Worm (Caenorhabditis elegans) whole organism, L3 larva: ENCODE data around the gene nhr-212.

Experiments used
- ceh-16 ChIP-seq: sonication (generic microtip); optimal IDR thresholded peaks from 2 replicates; lab custom pipeline; 2017; ENCODE audit warnings: missing biosample characterization, missing genetic modification characterization
- ceh-82 ChIP-seq: fragments of 150-350 bp; optimal IDR thresholded peaks from 2 replicates; lab custom pipeline; 2014; ENCODE audit warnings: missing biosample characterization, missing genetic modification characterization
- ceh-9 ChIP-seq: sonication (generic microtip); optimal IDR thresholded peaks from 2 replicates; lab custom pipeline; 2018; ENCODE audit warnings: missing biosample characterization, missing genetic modification characterization
- daf-12 ChIP-seq: fragments of 150-350 bp; optimal IDR thresholded peaks from 2 replicates; lab custom pipeline; 2014; ENCODE audit warnings: missing biosample characterization, missing genetic modification reagents, missing genetic modification characterization
- elt-2 ChIP-seq: sonication (generic microtip); optimal IDR thresholded peaks from 2 replicates; lab custom pipeline; 2016; ENCODE audit warnings: missing genetic modification reagents, mild to moderate bottlenecking, missing genetic modification characterization, missing compliant biosample characterization
- elt-3 ChIP-seq, 3 experiments: fragments of 150-350 bp in 1 of 3; sonication (generic microtip) in 2 of 3; optimal IDR thresholded peaks; 2 replicates in 2 of 3; 4 replicates in 1 of 3; lab custom pipeline; 2014 to 2017; ENCODE audit warnings: missing biosample characterization in 3 of 3, missing genetic modification characterization in 3 of 3
- fkh-10 ChIP-seq: sonication (generic microtip); optimal IDR thresholded peaks from 2 replicates; lab custom pipeline; 2017; ENCODE audit warnings: missing biosample characterization, missing genetic modification reagents, missing genetic modification characterization
- fkh-2 ChIP-seq: fragments of 150-350 bp; optimal IDR thresholded peaks from 2 replicates; lab custom pipeline; 2014; ENCODE audit warnings: missing biosample characterization, missing genetic modification reagents, missing genetic modification characterization
- fos-1 ChIP-seq: fragments of 150-350 bp; optimal IDR thresholded peaks from 2 replicates; lab custom pipeline; 2014; ENCODE audit warnings: missing biosample characterization, missing genetic modification characterization
- jun-1 ChIP-seq: fragments of 150-350 bp; optimal IDR thresholded peaks from 2 replicates; lab custom pipeline; 2014; ENCODE audit warnings: missing biosample characterization, missing genetic modification reagents, missing genetic modification characterization
- lin-15B ChIP-seq: fragments of 150-350 bp; optimal IDR thresholded peaks from 2 replicates; lab custom pipeline; 2014; ENCODE audit warnings: missing biosample characterization, missing genetic modification characterization
- lin-39 ChIP-seq: fragments of 150-350 bp; optimal IDR thresholded peaks from 2 replicates; lab custom pipeline; 2018; ENCODE audit warnings: missing biosample characterization, missing genetic modification reagents, missing genetic modification characterization
- mdl-1 ChIP-seq: fragments of 150-350 bp; optimal IDR thresholded peaks from 2 replicates; lab custom pipeline; 2014; ENCODE audit warnings: missing biosample characterization, missing genetic modification characterization
- mml-1 ChIP-seq: fragments of 150-350 bp; sonication (generic microtip); optimal IDR thresholded peaks from 3 replicates; lab custom pipeline; 2014; ENCODE audit warnings: missing biosample characterization, missing genetic modification characterization
- nhr-12 ChIP-seq: fragments of 150-350 bp; optimal IDR thresholded peaks from 2 replicates; lab custom pipeline; 2014; ENCODE audit warnings: missing biosample characterization, missing genetic modification characterization
- nhr-23 ChIP-seq: fragments of 150-350 bp; optimal IDR thresholded peaks from 2 replicates; lab custom pipeline; 2014; ENCODE audit warnings: missing biosample characterization, missing genetic modification reagents, missing genetic modification characterization
- nhr-237 ChIP-seq: fragments of 150-350 bp; optimal IDR thresholded peaks from 2 replicates; lab custom pipeline; 2014; ENCODE audit warnings: missing biosample characterization, missing genetic modification characterization
- nhr-25 ChIP-seq: sonication (generic microtip); optimal IDR thresholded peaks from 2 replicates; lab custom pipeline; 2017; ENCODE audit warnings: missing biosample characterization, missing genetic modification characterization
- nhr-67 ChIP-seq: fragments of 150-350 bp; optimal IDR thresholded peaks from 2 replicates; lab custom pipeline; 2014; ENCODE audit warnings: missing biosample characterization, missing genetic modification characterization
- nhr-76 ChIP-seq: fragments of 150-350 bp; sonication (generic microtip); optimal IDR thresholded peaks from 5 replicates; lab custom pipeline; 2014; ENCODE audit warnings: missing biosample characterization, missing genetic modification characterization
- pha-4 ChIP-seq: fragments of 150-350 bp; optimal IDR thresholded peaks from 2 replicates; lab custom pipeline; 2014; ENCODE audit warnings: missing biosample characterization, missing genetic modification reagents, missing genetic modification characterization
- pqm-1 ChIP-seq: fragments of 150-350 bp; optimal IDR thresholded peaks from 2 replicates; lab custom pipeline; 2017; ENCODE audit warnings: missing biosample characterization, missing genetic modification characterization, inconsistent platforms
- skn-1 ChIP-seq: fragments of 150-350 bp; optimal IDR thresholded peaks from 2 replicates; lab custom pipeline; 2014; ENCODE audit warnings: missing biosample characterization, missing genetic modification characterization
- snpc-4 ChIP-seq: fragments of 150-350 bp; optimal IDR thresholded peaks from 2 replicates; lab custom pipeline; 2014; ENCODE audit warnings: missing biosample characterization, missing genetic modification characterization
- tbx-2 ChIP-seq: sonication (generic microtip); optimal IDR thresholded peaks from 2 replicates; lab custom pipeline; 2016; ENCODE audit warnings: mild to moderate bottlenecking, missing genetic modification characterization, missing compliant biosample characterization
- unc-62 ChIP-seq: fragments of 150-350 bp; sonication (generic microtip); optimal IDR thresholded peaks from 4 replicates; lab custom pipeline; 2014; ENCODE audit warnings: missing biosample characterization, missing genetic modification reagents, missing genetic modification characterization
- zag-1 ChIP-seq: fragments of 150-350 bp; optimal IDR thresholded peaks from 2 replicates; lab custom pipeline; 2014; ENCODE audit warnings: missing biosample characterization, missing genetic modification characterization
- ztf-11 ChIP-seq: fragments of 150-350 bp; optimal IDR thresholded peaks from 2 replicates; lab custom pipeline; 2014; ENCODE audit warnings: missing biosample characterization, missing genetic modification characterization

nhr-212 gene

DNA sequence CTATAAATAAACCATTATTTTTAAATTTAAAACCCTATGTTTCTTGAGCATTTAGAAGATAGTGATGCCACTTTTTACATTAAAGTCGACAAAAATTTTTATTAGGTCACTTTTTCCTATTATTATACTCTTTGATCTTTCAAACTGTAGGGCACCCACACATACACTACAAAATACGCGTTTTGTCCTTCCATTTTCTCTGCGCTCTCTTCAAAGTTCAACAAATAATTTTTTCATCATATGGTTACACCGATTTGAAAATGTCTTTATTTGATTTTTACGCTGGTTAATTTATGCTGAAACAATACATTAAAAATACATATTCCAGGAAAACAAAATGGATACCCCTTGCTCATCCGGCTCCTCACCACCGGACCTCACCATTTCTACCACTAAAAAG lies 22.4 kb upstream of the nhr-212 start, which contains the start of gene nhr-202:
TSS of gene nhr-202 (plus strand) at position 326 of the 400 bp plus-strand sequence.
- TF ChIP-seq jun-1 (tag; lab: Kevin White, UChicago): no peak
- TF ChIP-seq pqm-1 (tag; lab: Kevin White, UChicago): peak; percentile 62
- TF ChIP-seq snpc-4: no peak
- no peak for TF ChIP-seq nhr-67 (tag; lab: Kevin White, UChicago)
- no peak for TF ChIP-seq nhr-237 (tag; lab: Kevin White, UChicago)
- TF ChIP-seq pha-4 (tag; lab: Kevin White, UChicago): peak; percentile 33
- no peak for TF ChIP-seq lin-39 (tag; lab: Kevin White, UChicago)
- TF ChIP-seq daf-12: no peak
- TF ChIP-seq ceh-82: no peak
- peak; percentile 72 for TF ChIP-seq elt-2 (tag; lab: Kevin White, UChicago)
- peak; percentile 38 for TF ChIP-seq nhr-23 (tag; lab: Kevin White, UChicago)
- TF ChIP-seq tbx-2 (tag; lab: Kevin White, UChicago): no peak
- TF ChIP-seq, all 47 proteins: peak for 4

- no peak for TF ChIP-seq fkh-2 (tag; lab: Kevin White, UChicago)
- peak; percentile 59 for TF ChIP-seq pqm-1 (tag; lab: Kevin White, UChicago)
- TF ChIP-seq mml-1 (tag; lab: Kevin White, UChicago): no peak
- no peak for TF ChIP-seq nhr-76 (tag; lab: Kevin White, UChicago)
- peak; percentile 44 for TF ChIP-seq elt-2 (tag; lab: Kevin White, UChicago)
- TF ChIP-seq pha-4 (tag; lab: Kevin White, UChicago): peak; percentile 65
- no peak for TF ChIP-seq elt-3 (tag; optimal IDR thresholded peaks at IDR 0.05; lab: Kevin White, UChicago)
- no peak for TF ChIP-seq nhr-67 (tag; lab: Kevin White, UChicago)
Observed at ce11 chrV:464800-465199, 19.9 kb upstream of the nhr-212 start, which contains the start of gene nhr-201. nhr-201 (plus strand) TSS chrV:464828.

ce11 chrV:465355-465754 lies 19.3 kb upstream of the nhr-212 start:
- TF ChIP-seq zag-1 (tag; lab: Kevin White, UChicago): no peak
- TF ChIP-seq ztf-11 (tag; lab: Kevin White, UChicago): no peak
- TF ChIP-seq fos-1 (tag; lab: Kevin White, UChicago): no peak
- TF ChIP-seq mml-1 (tag; lab: Kevin White, UChicago): no peak
- TF ChIP-seq unc-62: no peak
- peak; percentile 42 for TF ChIP-seq nhr-25
- TF ChIP-seq fkh-2 (tag; lab: Kevin White, UChicago): no peak
- peak; percentile 33 for TF ChIP-seq nhr-23 (tag; lab: Kevin White, UChicago)

DNA sequence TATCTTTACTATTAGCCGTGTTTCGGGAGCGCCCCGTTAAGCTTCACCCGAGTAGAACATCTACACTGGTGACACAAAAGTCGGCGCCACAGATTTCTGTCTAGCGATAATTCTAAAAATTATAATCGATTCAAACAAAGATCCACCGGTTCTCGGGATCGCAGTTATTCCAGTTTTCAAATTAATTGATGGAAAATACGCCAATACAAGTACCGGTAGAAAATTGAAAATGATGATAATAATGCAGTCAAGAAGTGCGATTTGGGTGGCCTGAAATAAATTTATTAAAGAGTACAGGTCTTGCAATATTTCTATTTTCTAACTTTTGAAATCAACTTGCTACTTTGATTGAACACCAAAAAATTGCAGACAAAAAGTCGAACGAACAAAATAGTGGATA lies 17.1 kb upstream of the nhr-212 start:
- TF ChIP-seq fkh-10 (GFP tag; lab: Kevin White, UChicago) (no peak), ceh-16 (no peak), fkh-2 (tag; lab: Kevin White, UChicago) (no peak), zag-1 (tag; lab: Kevin White, UChicago) (no peak), lin-15B (no peak)

DNA sequence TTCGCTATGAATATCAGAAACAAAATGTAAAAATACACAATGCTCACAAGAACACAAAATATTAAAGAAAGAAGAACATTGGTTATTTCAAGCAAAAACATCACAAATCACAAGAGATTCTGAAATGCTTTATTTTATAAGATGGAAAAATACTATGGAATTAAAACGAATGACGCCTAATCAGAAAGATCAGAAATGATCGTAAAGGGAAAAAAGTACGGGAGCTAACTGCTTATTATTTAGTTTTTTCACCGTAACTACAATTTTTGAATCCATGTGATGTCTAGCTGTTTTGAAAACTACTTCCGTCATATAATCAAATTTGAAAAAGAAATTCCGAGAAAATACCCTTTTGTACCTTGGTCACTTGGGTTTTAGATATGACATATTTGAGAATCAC lies 16.2 kb upstream of the nhr-212 start, which contains the start of gene srbc-57:
TSS of gene srbc-57 (minus strand) at position 101 of the 400 bp plus-strand sequence.
- no peak for TF ChIP-seq nhr-12 (tag; lab: Kevin White, UChicago)

DNA sequence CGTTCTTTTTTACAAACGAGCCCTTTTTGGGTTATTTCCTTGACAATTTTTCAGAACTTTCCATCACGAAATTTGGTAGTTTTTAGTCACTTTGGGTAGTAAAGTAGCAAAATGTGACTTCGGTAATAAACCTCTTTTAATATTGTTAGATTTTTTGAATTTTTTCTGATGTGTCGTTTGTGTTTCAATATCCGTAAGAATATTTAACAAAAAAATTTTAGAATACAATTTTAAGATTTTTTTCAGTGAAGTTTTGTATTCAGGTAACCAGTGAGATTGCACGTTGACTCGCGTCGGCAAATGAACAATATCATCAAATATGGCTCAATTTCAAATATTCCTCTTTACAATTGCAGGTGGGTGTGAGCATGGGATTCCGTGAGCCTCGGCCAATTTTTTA lies 12.1 kb upstream of the nhr-212 start, which contains the start of gene srt-31:
TSS of gene srt-31 (plus strand) at position 301 of the 400 bp plus-strand sequence.
- TF ChIP-seq skn-1 (tag; lab: Kevin White, UChicago) (no peak), nhr-23 (tag; lab: Kevin White, UChicago) (no peak)

ce11 chrV:474516-474915 lies 10.1 kb upstream of the nhr-212 start, which contains the start of gene nhr-99:
nhr-99 (plus strand) TSS chrV:474778.
- TF ChIP-seq pha-4 (tag; lab: Kevin White, UChicago) (peak; percentile 38), nhr-67 (tag; lab: Kevin White, UChicago) (no peak), jun-1 (tag; lab: Kevin White, UChicago) (peak; percentile 62), pqm-1 (tag; lab: Kevin White, UChicago) (peak; percentile 85), ceh-9 (tag; lab: Kevin White, UChicago) (no peak), elt-2 (tag; lab: Kevin White, UChicago) (peak; percentile 73), mdl-1 (tag; lab: Kevin White, UChicago) (no peak)
- TF ChIP-seq, all 47 proteins: peak for 4
